Worm (Caenorhabditis elegans) whole organism, mixed stage, embryonic: ENCODE measurements around the gene K01D12.20.

ENCODE experiments used
- M03D4.4 ChIP-seq: sonication (generic microtip); optimal IDR thresholded peaks from 2 replicates; lab custom pipeline; 2017; ENCODE audit warnings: mild to moderate bottlenecking, missing genetic modification characterization, missing compliant biosample characterization
- ceh-39 ChIP-seq: fragments of 150-350 bp; optimal IDR thresholded peaks from 2 replicates; lab custom pipeline; 2014; ENCODE audit warnings: missing biosample characterization, missing genetic modification characterization
- ceh-43 ChIP-seq: fragments of 200-800 bp; sonication (Bioruptor generic); optimal IDR thresholded peaks from 2 replicates; lab custom pipeline; 2018; ENCODE audit warnings: mild to moderate bottlenecking, missing genetic modification characterization, moderate library complexity, missing compliant biosample characterization
- ceh-83 ChIP-seq: fragments of 200-800 bp; sonication (Bioruptor generic); optimal IDR thresholded peaks from 2 replicates; lab custom pipeline; 2018; ENCODE audit warnings: mild to moderate bottlenecking, missing genetic modification characterization, missing compliant biosample characterization
- ces-1 ChIP-seq: fragments of 150-350 bp; optimal IDR thresholded peaks from 2 replicates; lab custom pipeline; 2014; ENCODE audit warnings: missing biosample characterization, missing genetic modification reagents, missing genetic modification characterization
- cnd-1 ChIP-seq: fragments of 200-800 bp; sonication (Bioruptor generic); optimal IDR thresholded peaks from 2 replicates; lab custom pipeline; 2018; ENCODE audit warnings: mild to moderate bottlenecking, missing genetic modification characterization, missing compliant biosample characterization
- drap-1 ChIP-seq: fragments of 200-800 bp; sonication (Bioruptor generic); optimal IDR thresholded peaks from 3 replicates; lab custom pipeline; 2018; ENCODE audit warnings: mild to moderate bottlenecking, missing genetic modification characterization, missing compliant biosample characterization
- elt-1 ChIP-seq: sonication (generic microtip); optimal IDR thresholded peaks from 2 replicates; lab custom pipeline; 2017; ENCODE audit warnings: missing genetic modification characterization, mild to moderate bottlenecking, missing compliant biosample characterization, antibody characterized with exemption, moderate library complexity, borderline replicate concordance; ENCODE audit not compliant: insufficient read depth
- elt-3 ChIP-seq: fragments of 150-350 bp; optimal IDR thresholded peaks from 2 replicates; lab custom pipeline; 2014; ENCODE audit warnings: missing biosample characterization, missing genetic modification characterization
- flh-1 ChIP-seq: fragments of 200-800 bp; sonication (Bioruptor generic); optimal IDR thresholded peaks from 2 replicates; lab custom pipeline; 2018; ENCODE audit warnings: mild to moderate bottlenecking, missing genetic modification characterization, moderate library complexity, missing compliant biosample characterization
- ham-2 ChIP-seq: fragments of 200-800 bp; sonication (Bioruptor generic); optimal IDR thresholded peaks from 2 replicates; lab custom pipeline; 2018; ENCODE audit warnings: mild to moderate bottlenecking, missing genetic modification characterization, missing compliant biosample characterization
- hlh-1 ChIP-seq: fragments of 150-350 bp; optimal IDR thresholded peaks from 2 replicates; lab custom pipeline; 2014; ENCODE audit warnings: missing biosample characterization, missing genetic modification reagents, missing genetic modification characterization
- lin-13 ChIP-seq: fragments of 150-350 bp; optimal IDR thresholded peaks from 2 replicates; lab custom pipeline; 2014; ENCODE audit warnings: missing biosample characterization, missing genetic modification characterization
- lsy-2 ChIP-seq: fragments of 150-350 bp; optimal IDR thresholded peaks from 2 replicates; lab custom pipeline; 2014; ENCODE audit warnings: missing biosample characterization, missing genetic modification characterization
- mab-5 ChIP-seq: fragments of 150-350 bp; optimal IDR thresholded peaks from 2 replicates; lab custom pipeline; 2014; ENCODE audit warnings: missing biosample characterization, missing genetic modification characterization
- mep-1 ChIP-seq: fragments of 150-350 bp; optimal IDR thresholded peaks from 2 replicates; lab custom pipeline; 2017; ENCODE audit warnings: missing biosample characterization, missing genetic modification reagents, missing genetic modification characterization, inconsistent platforms
- mls-2 ChIP-seq: sonication (generic microtip); optimal IDR thresholded peaks from 2 replicates; lab custom pipeline; 2016; ENCODE audit warnings: mild to moderate bottlenecking, missing genetic modification characterization, moderate library complexity, missing compliant biosample characterization
- nhr-12 ChIP-seq: fragments of 150-350 bp; optimal IDR thresholded peaks from 2 replicates; lab custom pipeline; 2014; ENCODE audit warnings: missing biosample characterization, missing genetic modification characterization
- nhr-237 ChIP-seq: fragments of 150-350 bp; optimal IDR thresholded peaks from 2 replicates; lab custom pipeline; 2014; ENCODE audit warnings: missing biosample characterization, missing genetic modification characterization
- nhr-28 ChIP-seq: fragments of 150-350 bp; optimal IDR thresholded peaks from 2 replicates; lab custom pipeline; 2014; ENCODE audit warnings: missing biosample characterization, missing genetic modification characterization
- nhr-76 ChIP-seq: sonication (generic microtip); optimal IDR thresholded peaks from 2 replicates; lab custom pipeline; 2017; ENCODE audit warnings: missing biosample characterization, missing genetic modification characterization
- pha-4 ChIP-seq: fragments of 150-350 bp; optimal IDR thresholded peaks from 2 replicates; lab custom pipeline; 2018; ENCODE audit warnings: missing biosample characterization, missing genetic modification reagents, missing genetic modification characterization
- sem-2 ChIP-seq: fragments of 200-800 bp; sonication (Bioruptor generic); optimal IDR thresholded peaks from 2 replicates; lab custom pipeline; 2018; ENCODE audit warnings: mild to moderate bottlenecking, missing genetic modification characterization, missing compliant biosample characterization
- snpc-4 ChIP-seq: fragments of 150-350 bp; optimal IDR thresholded peaks from 2 replicates; lab custom pipeline; 2014; ENCODE audit warnings: missing biosample characterization, missing genetic modification characterization
- sptf-1 ChIP-seq: sonication (generic microtip); optimal IDR thresholded peaks from 2 replicates; lab custom pipeline; 2017; ENCODE audit warnings: mild to moderate bottlenecking, missing genetic modification characterization, moderate library complexity, missing compliant biosample characterization
- tbx-8 ChIP-seq: fragments of 200-800 bp; sonication (Bioruptor generic); optimal IDR thresholded peaks from 2 replicates; lab custom pipeline; 2018; ENCODE audit warnings: mild to moderate bottlenecking, missing genetic modification characterization, moderate library complexity, missing compliant biosample characterization
- unc-120 ChIP-seq: sonication (generic microtip); optimal IDR thresholded peaks from 2 replicates; lab custom pipeline; 2017; ENCODE audit warnings: missing genetic modification characterization, missing compliant biosample characterization; ENCODE audit not compliant: poor library complexity, severe bottlenecking
- unc-39 ChIP-seq: fragments of 150-350 bp; optimal IDR thresholded peaks from 2 replicates; lab custom pipeline; 2014; ENCODE audit warnings: missing biosample characterization, missing genetic modification characterization
- unc-62 ChIP-seq: fragments of 150-350 bp; optimal IDR thresholded peaks from 2 replicates; lab custom pipeline; 2014; ENCODE audit warnings: missing biosample characterization, missing genetic modification reagents, missing genetic modification characterization
- zip-8 ChIP-seq: fragments of 150-350 bp; optimal IDR thresholded peaks from 2 replicates; lab custom pipeline; 2014; ENCODE audit warnings: missing biosample characterization, missing genetic modification characterization

K01D12.20 gene

ce11 chrV:12421360-12421759 is 20.7 kb upstream of the K01D12.20 start:
- TF ChIP-seq hlh-1 (tag; lab: Kevin White, UChicago): no peak
- TF ChIP-seq ceh-43 (GFP tag; lab: Kevin White, UChicago): no peak
- TF ChIP-seq ces-1: peak; percentile 74
- no peak for TF ChIP-seq ham-2 (GFP tag; lab: Kevin White, UChicago)
- no peak for TF ChIP-seq nhr-76
- no peak for TF ChIP-seq unc-62 (GFP tag; lab: Kevin White, UChicago)
- TF ChIP-seq lin-13 (tag; lab: Kevin White, UChicago): no peak
- TF ChIP-seq elt-3 (tag; lab: Kevin White, UChicago): no peak
- no peak for TF ChIP-seq unc-39 (tag; lab: Kevin White, UChicago)
- TF ChIP-seq, all 35 proteins: peak for 1

ce11 chrV:12420843-12421242 is 20.2 kb upstream of the K01D12.20 start, which contains the start of gene C54D10.4:
Gene C54D10.4 (minus strand): TSS chrV:12420943.
- TF ChIP-seq unc-39 (tag; lab: Kevin White, UChicago) (no peak), nhr-28 (tag; lab: Kevin White, UChicago) (no peak), ceh-43 (GFP tag; lab: Kevin White, UChicago) (no peak), lin-13 (tag; lab: Kevin White, UChicago) (no peak), cnd-1 (tag; lab: Kevin White, UChicago) (no peak), sem-2 (GFP tag; lab: Kevin White, UChicago) (no peak), tbx-8 (GFP tag; lab: Kevin White, UChicago) (no peak), nhr-237 (tag; lab: Kevin White, UChicago) (no peak), ceh-83 (GFP tag; lab: Kevin White, UChicago) (no peak), lsy-2 (no peak)
- TF ChIP-seq, all 35 proteins: peak for 0

ce11 chrV:12418292-12418691 is 17.7 kb upstream of the K01D12.20 start, which contains the start of gene C54D10.3:
Gene C54D10.3 (plus strand): TSS chrV:12418592.
- TF ChIP-seq M03D4.4 (no peak), elt-1 (tag; lab: Kevin White, UChicago) (no peak), ces-1 (no peak), sptf-1 (no peak), mep-1 (tag; lab: Kevin White, UChicago) (no peak), nhr-76 (no peak)

- TF ChIP-seq ceh-43 (GFP tag; lab: Kevin White, UChicago) (no peak), elt-3 (tag; lab: Kevin White, UChicago) (no peak), flh-1 (GFP tag; lab: Kevin White, UChicago) (no peak), unc-62 (GFP tag; lab: Kevin White, UChicago) (no peak), sem-2 (GFP tag; lab: Kevin White, UChicago) (no peak), lin-13 (tag; lab: Kevin White, UChicago) (no peak), zip-8 (tag; lab: Kevin White, UChicago) (no peak)
These were observed 16.7 kb upstream of the K01D12.20 start, which contains the start of gene cdr-3 for ce11 chrV:12417277-12417676. Gene cdr-3 (minus strand): TSS chrV:12417377.

- no peak for TF ChIP-seq zip-8 (tag; lab: Kevin White, UChicago)
- TF ChIP-seq nhr-28 (tag; lab: Kevin White, UChicago): no peak
- TF ChIP-seq drap-1: no peak
- no peak for TF ChIP-seq mab-5
- no peak for TF ChIP-seq ces-1
- no peak for TF ChIP-seq unc-120 (tag; lab: Kevin White, UChicago)
- TF ChIP-seq ceh-39 (tag; lab: Kevin White, UChicago): no peak
- TF ChIP-seq ham-2 (GFP tag; lab: Kevin White, UChicago): no peak
- TF ChIP-seq snpc-4 (tag; lab: Kevin White, UChicago): no peak
- no peak for TF ChIP-seq nhr-76
- TF ChIP-seq mls-2 (tag; lab: Kevin White, UChicago): no peak
- no peak for TF ChIP-seq unc-39 (tag; lab: Kevin White, UChicago)
- TF ChIP-seq, all 35 proteins: peak for 0
These were observed 15.0 kb upstream of the K01D12.20 start, which contains the start of gene cdr-2 for ce11 chrV:12415656-12416055. Gene cdr-2 (minus strand): TSS chrV:12415709.

ce11 chrV:12414362-12414761 is 13.7 kb upstream of the K01D12.20 start:
- TF ChIP-seq sem-2 (GFP tag; lab: Kevin White, UChicago) (no peak), nhr-12 (no peak), pha-4 (no peak), nhr-237 (tag; lab: Kevin White, UChicago) (no peak), ceh-83 (GFP tag; lab: Kevin White, UChicago) (no peak), mep-1 (tag; lab: Kevin White, UChicago) (no peak), elt-1 (tag; lab: Kevin White, UChicago) (no peak), cnd-1 (tag; lab: Kevin White, UChicago) (no peak), nhr-28 (tag; lab: Kevin White, UChicago) (no peak), unc-39 (tag; lab: Kevin White, UChicago) (no peak), ceh-39 (tag; lab: Kevin White, UChicago) (no peak)
